Worm (Caenorhabditis elegans): ENCODE data around the gene srd-55.
A peak's percentile ranks its signal among the peaks of the same experiment; 100 is the strongest.

The srd-55 gene

ce11 chrII:7456184-7456583 is 47.9 kb downstream of the srd-55 start, which contains the start of gene D1022.3:
Gene D1022.3 (minus strand): TSS chrII:7456284.
- TF ChIP-seq R02D3.7 (tag; optimal IDR thresholded peaks at IDR 0.05) (no peak), lsy-2 (tag; optimal IDR thresholded peaks at IDR 0.05) (no peak), alr-1 (tag; optimal IDR thresholded peaks at IDR 0.05) (no peak), nhr-11 (tag; optimal IDR thresholded peaks at IDR 0.05) (no peak), nhr-12 (tag; optimal IDR thresholded peaks at IDR 0.05) (no peak), peb-1 (tag; optimal IDR thresholded peaks at IDR 0.05) (no peak), nhr-10 (tag; optimal IDR thresholded peaks at IDR 0.05) (no peak), Y55F3AM.14 (GFP tag; optimal IDR thresholded peaks at IDR 0.05) (no peak), lin-11 (tag; optimal IDR thresholded peaks at IDR 0.05) (no peak), nhr-23 (tag; optimal IDR thresholded peaks at IDR 0.05) (no peak), nhr-21 (tag; optimal IDR thresholded peaks at IDR 0.05) (no peak), nhr-77 (tag; optimal IDR thresholded peaks at IDR 0.05) (no peak), ztf-4 (tag; optimal IDR thresholded peaks at IDR 0.05) (no peak), elt-1 (tag; optimal IDR thresholded peaks at IDR 0.05) (no peak)

DNA sequence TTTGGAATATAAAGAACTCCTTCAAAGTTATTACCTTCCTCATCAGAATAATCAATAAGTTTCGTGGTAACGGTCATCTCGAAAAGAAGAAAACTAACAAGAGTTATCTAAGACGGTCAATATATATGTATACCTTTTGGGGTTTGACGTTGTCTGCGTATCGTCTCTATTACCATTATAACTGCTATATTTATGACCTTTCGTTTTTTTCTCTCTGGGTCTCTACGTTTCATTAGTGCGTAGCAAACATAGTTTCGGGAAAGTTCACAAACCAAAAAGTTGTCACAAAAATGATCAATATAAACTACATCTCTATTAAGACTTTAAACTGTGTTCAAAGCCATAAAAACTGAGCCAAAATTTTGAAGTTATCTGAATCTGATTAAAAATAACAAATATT is 48.9 kb downstream of the srd-55 start, which contains the start of gene D1022.4:
Gene D1022.4 (minus strand): TSS at position 83 of the 400 bp plus-strand sequence.
- no peak for TF ChIP-seq F13H6.1 (tag; optimal IDR thresholded peaks at IDR 0.05)
- no peak for TF ChIP-seq peb-1 (tag; optimal IDR thresholded peaks at IDR 0.05)
- TF ChIP-seq ama-1 (optimal IDR thresholded peaks at IDR 0.05), result no peak
- peak; percentile 33 for TF ChIP-seq C34F6.9 (tag; optimal IDR thresholded peaks at IDR 0.05)
- no peak for TF ChIP-seq ztf-4 (tag; optimal IDR thresholded peaks at IDR 0.05)
- TF ChIP-seq fos-1 (tag; optimal IDR thresholded peaks at IDR 0.05), result peak; percentile 57
- TF ChIP-seq sma-9 (GFP tag; optimal IDR thresholded peaks at IDR 0.05), result peak; percentile 68
- no peak for TF ChIP-seq sma-9 (tag; optimal IDR thresholded peaks at IDR 0.05)
- peak; percentile 37 for TF ChIP-seq gmeb-1 (tag; optimal IDR thresholded peaks at IDR 0.05)
- TF ChIP-seq crh-2 (tag; optimal IDR thresholded peaks at IDR 0.05), result peak; percentile 38
- TF ChIP-seq elt-3 (tag; optimal IDR thresholded peaks at IDR 0.05), result no peak
- TF ChIP-seq blmp-1 (tag; optimal IDR thresholded peaks at IDR 0.05; ENCODE audit: insufficient read depth), result peak; percentile 56
- TF ChIP-seq mab-5 (tag; optimal IDR thresholded peaks at IDR 0.05), result no peak
- no peak for TF ChIP-seq R02D3.7 (tag; optimal IDR thresholded peaks at IDR 0.05)
- TF ChIP-seq nhr-129 (tag; optimal IDR thresholded peaks at IDR 0.05), result no peak

ce11 chrII:7458706-7459105 is 50.4 kb downstream of the srd-55 start, which contains the start of gene D1022.5:
Gene D1022.5 (minus strand): TSS chrII:7458806.
- TF ChIP-seq nhr-25 (tag; optimal IDR thresholded peaks at IDR 0.05), result no peak
- no peak for TF ChIP-seq unc-55 (GFP tag; optimal IDR thresholded peaks at IDR 0.05)
- TF ChIP-seq elt-1 (tag; optimal IDR thresholded peaks at IDR 0.05), result no peak
- no peak for TF ChIP-seq ama-1 (optimal IDR thresholded peaks at IDR 0.05)
- TF ChIP-seq blmp-1 (tag; optimal IDR thresholded peaks at IDR 0.05; ENCODE audit: insufficient read depth), result no peak
- TF ChIP-seq dmd-4 (tag; optimal IDR thresholded peaks at IDR 0.05), result no peak
- no peak for TF ChIP-seq lin-13 (GFP tag; optimal IDR thresholded peaks at IDR 0.05)
- no peak for TF ChIP-seq R02D3.7 (tag; optimal IDR thresholded peaks at IDR 0.05)
- no peak for TF ChIP-seq C34F6.9 (tag; optimal IDR thresholded peaks at IDR 0.05)
- TF ChIP-seq nhr-12 (tag; optimal IDR thresholded peaks at IDR 0.05), result no peak
- no peak for TF ChIP-seq lin-39 (tag; optimal IDR thresholded peaks at IDR 0.05)
- no peak for TF ChIP-seq skn-1 (tag; optimal IDR thresholded peaks at IDR 0.05)
- no peak for TF ChIP-seq lin-11 (tag; optimal IDR thresholded peaks at IDR 0.05)
- no peak for TF ChIP-seq ceh-16 (tag; optimal IDR thresholded peaks at IDR 0.05)
- TF ChIP-seq unc-39 (tag; optimal IDR thresholded peaks at IDR 0.05), result no peak
- no peak for TF ChIP-seq zag-1 (tag; optimal IDR thresholded peaks at IDR 0.05)
- TF ChIP-seq unc-62 (GFP tag; optimal IDR thresholded peaks at IDR 0.05), result no peak
- TF ChIP-seq Y55F3AM.14 (GFP tag; optimal IDR thresholded peaks at IDR 0.05), result no peak

- TF ChIP-seq elt-1 (tag; optimal IDR thresholded peaks at IDR 0.05) (no peak), mdl-1 (tag; optimal IDR thresholded peaks at IDR 0.05) (no peak), alr-1 (tag; optimal IDR thresholded peaks at IDR 0.05) (no peak), lin-13 (GFP tag; optimal IDR thresholded peaks at IDR 0.05) (no peak), zag-1 (tag; optimal IDR thresholded peaks at IDR 0.05) (no peak), elt-3 (tag; optimal IDR thresholded peaks at IDR 0.05) (no peak), nhr-25 (tag; optimal IDR thresholded peaks at IDR 0.05) (no peak)
Measured at ce11 chrII:7459205-7459604, 50.9 kb downstream of the srd-55 start, which contains the start of gene D1022.2. Gene D1022.2 (plus strand): TSS chrII:7459505.

Data from whole organism, L2 larva.